Worm (Caenorhabditis elegans) whole organism, L1 larva: ENCODE results near the gene Y53F4B.51.

ENCODE experiments used
- efl-1 ChIP-seq, 4 experiments: fragments of 150-350 bp; optimal IDR thresholded peaks in 3 of 4; peaks in 1 of 4; 1 replicate in 1 of 4; 2 replicates in 3 of 4; lab custom pipeline; 2014; ENCODE audit warnings: missing biosample characterization in 2 of 4, missing genetic modification characterization in 2 of 4, missing genetic modification reagents in 2 of 4
- snu-23 ChIP-seq: sonication (generic microtip); optimal IDR thresholded peaks from 2 replicates; lab custom pipeline; 2016; ENCODE audit warnings: missing genetic modification characterization, missing compliant biosample characterization
- tlp-1 ChIP-seq: fragments of 150-350 bp; optimal IDR thresholded peaks from 2 replicates; lab custom pipeline; 2014; ENCODE audit warnings: missing biosample characterization, missing genetic modification characterization
- vab-15 ChIP-seq: sonication (generic microtip); optimal IDR thresholded peaks from 2 replicates; lab custom pipeline; 2017; ENCODE audit warnings: missing genotype, mild to moderate bottlenecking, missing genetic modification characterization, missing compliant biosample characterization

Gene Y53F4B.51

DNA sequence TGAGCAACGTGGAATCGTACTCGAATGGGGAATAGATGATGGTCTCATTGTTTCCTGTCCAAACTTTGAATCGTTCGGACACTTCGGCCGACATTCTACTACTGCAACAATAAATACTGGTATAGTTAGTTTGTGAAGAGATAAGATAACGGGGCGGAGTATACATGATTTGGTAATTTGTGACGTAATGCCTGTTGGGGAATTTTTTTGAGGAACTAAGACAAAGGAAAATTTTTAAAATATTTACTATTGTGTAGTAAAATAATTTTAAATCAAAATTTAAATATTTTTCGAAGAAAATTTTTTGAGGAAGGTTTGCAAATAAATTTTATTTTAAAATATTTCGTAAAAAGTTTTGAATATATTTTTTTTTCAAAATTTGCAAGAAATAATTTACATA lies 50.2 kb downstream of the Y53F4B.51 start, which contains the start of gene elo-9:
Gene elo-9 (minus strand): TSS at position 101 of the 400 bp plus-strand sequence.
- no peak for TF ChIP-seq vab-15 (tag; lab: Kevin White, UChicago)
- no peak for TF ChIP-seq efl-1 (optimal IDR thresholded peaks at IDR 0.05; lab: Kevin White, UChicago)
- no peak for TF ChIP-seq efl-1 (GFP tag; optimal IDR thresholded peaks at IDR 0.05 in 1 of 2; lab: Kevin White, UChicago)
- TF ChIP-seq snu-23 (GFP tag; lab: Kevin White, UChicago) = no peak
- no peak for TF ChIP-seq tlp-1 (tag; lab: Kevin White, UChicago)
